Worm (Caenorhabditis elegans): Measurements from ENCODE around the gene W02A2.8.
A peak's percentile ranks its signal among the peaks of the same experiment; 100 is the strongest.

- no peak for TF ChIP-seq dsc-1 (tag; optimal IDR thresholded peaks at IDR 0.05)
- TF ChIP-seq aha-1 (tag; optimal IDR thresholded peaks at IDR 0.05), result no peak
- TF ChIP-seq elt-3 (tag; optimal IDR thresholded peaks at IDR 0.05), result no peak
- peak; percentile 95 for TF ChIP-seq elt-2 (tag; optimal IDR thresholded peaks at IDR 0.05)
- TF ChIP-seq dpl-1 (GFP tag; optimal IDR thresholded peaks at IDR 0.05), result no peak
- no peak for TF ChIP-seq nhr-76 (tag; optimal IDR thresholded peaks at IDR 0.05)
- no peak for TF ChIP-seq lsy-2 (tag; optimal IDR thresholded peaks at IDR 0.05)
- TF ChIP-seq grh-1 (GFP tag; IDR thresholded peaks at IDR 0.05), result no peak
- TF ChIP-seq lin-13 (GFP tag; optimal IDR thresholded peaks at IDR 0.05), result no peak
- no peak for TF ChIP-seq mdl-1 (tag; optimal IDR thresholded peaks at IDR 0.05)
- no peak for TF ChIP-seq nhr-11 (tag; optimal IDR thresholded peaks at IDR 0.05)
- no peak for TF ChIP-seq unc-62 (GFP tag; optimal IDR thresholded peaks at IDR 0.05)
Observed at ce11 chrIV:13347232-13347715, 11.1 kb downstream of the W02A2.8 start, which contains the start of gene W02A2.9.

Data from whole organism, L1 larva.